Worm (Caenorhabditis elegans): ENCODE results near the gene coh-3.

DNA sequence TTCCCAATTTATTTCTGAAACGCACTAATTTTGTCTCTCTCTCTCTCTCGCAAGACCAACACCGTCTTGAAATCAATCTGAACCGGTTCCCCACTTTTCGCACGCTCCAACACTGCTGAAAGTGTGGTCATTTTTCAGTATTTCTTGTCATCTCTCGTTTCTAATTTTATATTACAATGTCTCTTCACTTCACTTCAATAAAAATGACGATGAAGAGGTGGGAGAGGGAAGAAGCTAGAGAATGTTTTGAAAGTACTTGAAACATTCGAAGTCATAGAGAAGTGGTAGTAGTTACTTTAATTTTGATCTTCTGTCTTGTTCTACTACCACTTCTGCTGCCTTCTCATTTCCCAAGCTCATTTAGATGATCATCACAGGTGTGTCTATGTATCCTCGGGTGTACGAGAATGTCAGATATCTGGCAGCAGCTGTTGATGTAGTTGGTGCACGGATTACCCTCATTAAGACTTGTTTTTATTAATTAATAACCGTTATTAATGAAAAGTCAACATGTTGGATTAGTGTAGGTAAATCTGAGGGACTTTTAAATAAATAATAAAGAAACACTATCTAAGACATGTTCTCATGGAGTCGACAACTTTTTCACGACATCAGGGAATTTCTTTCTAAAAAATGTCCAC, 19.0 kb upstream of the coh-3 start:
- no peak for TF ChIP-seq ztf-6 (GFP tag; IDR thresholded peaks at IDR 0.05)
- TF ChIP-seq him-1 (tag; optimal IDR thresholded peaks at IDR 0.05) = no peak
- no peak for TF ChIP-seq unc-130 (GFP tag; optimal IDR thresholded peaks at IDR 0.05)
- TF ChIP-seq aptf-3 (GFP tag; IDR thresholded peaks at IDR 0.05) = no peak
- TF ChIP-seq rcor-1 (GFP tag; IDR thresholded peaks at IDR 0.05) = no peak
- no peak for TF ChIP-seq ceh-100 (GFP tag; IDR thresholded peaks at IDR 0.05)
- TF ChIP-seq rpc-1 (optimal IDR thresholded peaks at IDR 0.05) = no peak
- no peak for TF ChIP-seq rpc-1 (tag; optimal IDR thresholded peaks at IDR 0.05)
